Fruit fly (Drosophila melanogaster): ENCODE measurements around the gene CG11550.
A peak's percentile ranks its signal among the peaks of the same experiment; 100 is the strongest.

CG11550 gene

dm6 chr3R:31687782-31688181, 8.1 kb upstream of the CG11550 start:
- no peak for TF ChIP-seq ttk (optimal IDR thresholded peaks at IDR 0.05)
- no peak for TF ChIP-seq h (optimal IDR thresholded peaks at IDR 0.05)
- no peak for TF ChIP-seq Sin3A (optimal IDR thresholded peaks at IDR 0.05)
- no peak for TF ChIP-seq insv (optimal IDR thresholded peaks at IDR 0.05)
- no peak for TF ChIP-seq Myc (optimal IDR thresholded peaks at IDR 0.05)
- TF ChIP-seq psq (optimal IDR thresholded peaks at IDR 0.05), result no peak

- TF ChIP-seq h (optimal IDR thresholded peaks at IDR 0.05) (no peak), Myc (optimal IDR thresholded peaks at IDR 0.05) (no peak), psq (optimal IDR thresholded peaks at IDR 0.05) (no peak), Sin3A (optimal IDR thresholded peaks at IDR 0.05) (no peak), insv (optimal IDR thresholded peaks at IDR 0.05) (no peak), ttk (optimal IDR thresholded peaks at IDR 0.05) (no peak)
These were observed 7.1 kb upstream of the CG11550 start for dm6 chr3R:31686692-31687351.

- no peak for TF ChIP-seq h (optimal IDR thresholded peaks at IDR 0.05)
- TF ChIP-seq Myc (optimal IDR thresholded peaks at IDR 0.05), result no peak
These were observed 3.6 kb upstream of the CG11550 start for dm6 chr3R:31683048-31683857.

- TF ChIP-seq insv (optimal IDR thresholded peaks at IDR 0.05) (no peak), h (optimal IDR thresholded peaks at IDR 0.05) (no peak), psq (optimal IDR thresholded peaks at IDR 0.05) (no peak), ttk (optimal IDR thresholded peaks at IDR 0.05) (no peak), Sin3A (optimal IDR thresholded peaks at IDR 0.05) (no peak), Myc (optimal IDR thresholded peaks at IDR 0.05) (no peak)
These were observed 2.6 kb upstream of the CG11550 start for dm6 chr3R:31682140-31682782.

- TF ChIP-seq ttk (optimal IDR thresholded peaks at IDR 0.05), result no peak
- no peak for TF ChIP-seq Sin3A (optimal IDR thresholded peaks at IDR 0.05)
- no peak for TF ChIP-seq Myc (optimal IDR thresholded peaks at IDR 0.05)
- no peak for TF ChIP-seq h (optimal IDR thresholded peaks at IDR 0.05)
- no peak for TF ChIP-seq psq (optimal IDR thresholded peaks at IDR 0.05)
- TF ChIP-seq insv (optimal IDR thresholded peaks at IDR 0.05), result no peak
These were observed 1.1 kb upstream of the CG11550 start for dm6 chr3R:31680773-31681172.

- no peak for TF ChIP-seq Myc (optimal IDR thresholded peaks at IDR 0.05)
- no peak for TF ChIP-seq h (optimal IDR thresholded peaks at IDR 0.05)
These were observed 7.0 kb downstream of the CG11550 start for dm6 chr3R:31672675-31673074.

dm6 chr3R:31669153-31669934, 10.3 kb downstream of the CG11550 start, which contains the start of gene Zmynd8:
Gene Zmynd8 (plus strand): TSS chr3R:31669465.
- TF ChIP-seq Myc (optimal IDR thresholded peaks at IDR 0.05) (no peak), psq (optimal IDR thresholded peaks at IDR 0.05) (peak; percentile 73), insv (optimal IDR thresholded peaks at IDR 0.05) (no peak)

dm6 chr3R:31662757-31663156, 16.9 kb downstream of the CG11550 start:
- TF ChIP-seq insv (optimal IDR thresholded peaks at IDR 0.05) (no peak), h (optimal IDR thresholded peaks at IDR 0.05) (no peak), Sin3A (optimal IDR thresholded peaks at IDR 0.05) (no peak), ttk (optimal IDR thresholded peaks at IDR 0.05) (no peak), Myc (optimal IDR thresholded peaks at IDR 0.05) (no peak), psq (optimal IDR thresholded peaks at IDR 0.05) (no peak)

- no peak for TF ChIP-seq psq (optimal IDR thresholded peaks at IDR 0.05)
- TF ChIP-seq Sin3A (optimal IDR thresholded peaks at IDR 0.05), result no peak
- TF ChIP-seq Myc (optimal IDR thresholded peaks at IDR 0.05), result no peak
- TF ChIP-seq ttk (optimal IDR thresholded peaks at IDR 0.05), result no peak
- no peak for TF ChIP-seq insv (optimal IDR thresholded peaks at IDR 0.05)
- TF ChIP-seq h (optimal IDR thresholded peaks at IDR 0.05), result no peak
These were observed 43.2 kb downstream of the CG11550 start for dm6 chr3R:31636501-31636900.

dm6 chr3R:31632316-31632715, 47.4 kb downstream of the CG11550 start:
- TF ChIP-seq Myc (optimal IDR thresholded peaks at IDR 0.05) (no peak), h (optimal IDR thresholded peaks at IDR 0.05) (no peak), Sin3A (optimal IDR thresholded peaks at IDR 0.05) (no peak), psq (optimal IDR thresholded peaks at IDR 0.05) (no peak), insv (optimal IDR thresholded peaks at IDR 0.05) (no peak), ttk (optimal IDR thresholded peaks at IDR 0.05) (no peak)

- TF ChIP-seq ttk (optimal IDR thresholded peaks at IDR 0.05), result no peak
- no peak for TF ChIP-seq h (optimal IDR thresholded peaks at IDR 0.05)
- TF ChIP-seq Myc (optimal IDR thresholded peaks at IDR 0.05), result no peak
- TF ChIP-seq Sin3A (optimal IDR thresholded peaks at IDR 0.05), result no peak
- no peak for TF ChIP-seq psq (optimal IDR thresholded peaks at IDR 0.05)
- no peak for TF ChIP-seq insv (optimal IDR thresholded peaks at IDR 0.05)
These were observed 49.3 kb downstream of the CG11550 start for dm6 chr3R:31630376-31630775.
